Worm (Caenorhabditis elegans): ENCODE measurements around the gene rga-8.

Gene rga-8

DNA sequence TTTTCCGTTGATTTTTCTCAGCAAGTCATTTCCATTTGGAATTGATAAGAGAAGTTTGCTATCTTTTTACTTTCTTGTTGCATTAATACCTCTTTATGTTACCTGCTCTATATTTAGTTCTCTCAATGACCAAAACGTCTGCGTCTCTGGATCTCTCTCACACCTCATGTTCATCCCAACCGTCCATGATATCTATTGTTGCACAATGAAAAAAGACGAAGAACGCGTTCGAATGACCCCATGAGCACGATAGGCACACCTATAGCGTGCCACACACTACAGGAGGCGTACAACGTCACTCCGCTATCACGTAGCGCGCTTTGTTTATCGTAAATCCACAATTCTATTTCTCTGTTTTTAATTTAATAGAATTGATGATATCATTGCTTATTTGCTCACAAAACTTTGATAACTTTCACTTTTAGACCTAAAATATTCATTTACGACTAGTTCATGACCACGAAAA is 371 bp downstream of the rga-8 start, which contains the start of gene Y34B4A.2:
Gene Y34B4A.2 (plus strand): TSS at position 328 of the 466 bp plus-strand sequence.
- no peak for TF ChIP-seq lir-3 (tag; optimal IDR thresholded peaks at IDR 0.05; ENCODE audit: poor library complexity)
- TF ChIP-seq ceh-88 (GFP tag; IDR thresholded peaks at IDR 0.05), result no peak
- TF ChIP-seq unc-86 (tag; optimal IDR thresholded peaks at IDR 0.05), result no peak
- TF ChIP-seq nhr-76 (tag; optimal IDR thresholded peaks at IDR 0.05), result no peak
- no peak for TF ChIP-seq lin-13 (GFP tag; optimal IDR thresholded peaks at IDR 0.05)
- TF ChIP-seq lsy-2 (tag; optimal IDR thresholded peaks at IDR 0.05), result peak in 1 of 2 experiments; percentile 36
- no peak for TF ChIP-seq mdl-1 (tag; optimal IDR thresholded peaks at IDR 0.05)
- no peak for TF ChIP-seq sptf-1 (tag; optimal IDR thresholded peaks at IDR 0.05)
- TF ChIP-seq egl-13 (tag; optimal IDR thresholded peaks at IDR 0.05), result no peak
- TF ChIP-seq sox-4 (tag; optimal IDR thresholded peaks at IDR 0.05), result no peak
- peak; percentile 25 for TF ChIP-seq rnt-1 (tag; optimal IDR thresholded peaks at IDR 0.05)
- no peak for TF ChIP-seq grh-1 (GFP tag; IDR thresholded peaks at IDR 0.05)
- peak; percentile 26 for TF ChIP-seq jun-1 (tag; optimal IDR thresholded peaks at IDR 0.05)
- TF ChIP-seq mef-2 (tag; optimal IDR thresholded peaks at IDR 0.05), result no peak
- peak in 2 of 3 experiments; percentile 5 to 33 for TF ChIP-seq dpl-1 (GFP tag; optimal IDR thresholded peaks at IDR 0.05)
- no peak for TF ChIP-seq ztf-11 (tag; optimal IDR thresholded peaks at IDR 0.05)
- TF ChIP-seq hlh-4 (tag; optimal IDR thresholded peaks at IDR 0.05), result no peak
- TF ChIP-seq unc-62 (GFP tag; optimal IDR thresholded peaks at IDR 0.05), result no peak
- TF ChIP-seq nhr-85 (tag), result no peak
- TF ChIP-seq lin-39 (tag; optimal IDR thresholded peaks at IDR 0.05), result no peak
- no peak for TF ChIP-seq hpl-2 (GFP tag; optimal IDR thresholded peaks at IDR 0.05)
- TF ChIP-seq C16A3.4 (tag; optimal IDR thresholded peaks at IDR 0.05), result no peak
- TF ChIP-seq ceh-63 (GFP tag; optimal IDR thresholded peaks at IDR 0.05), result no peak
- TF ChIP-seq ces-1 (GFP tag; optimal IDR thresholded peaks at IDR 0.05), result no peak
- TF ChIP-seq Y116A8C.19 (tag; optimal IDR thresholded peaks at IDR 0.05; ENCODE audit: borderline replicate concordance), result no peak
- no peak for TF ChIP-seq skn-1 (tag; optimal IDR thresholded peaks at IDR 0.05)
- TF ChIP-seq irx-1 (tag; optimal IDR thresholded peaks at IDR 0.05), result peak; percentile 33
- TF ChIP-seq alr-1 (tag; optimal IDR thresholded peaks at IDR 0.05; ENCODE audit: borderline replicate concordance), result no peak
- no peak for TF ChIP-seq C04F5.9 (tag; optimal IDR thresholded peaks at IDR 0.05)
- no peak for TF ChIP-seq aha-1 (tag; optimal IDR thresholded peaks at IDR 0.05)
- TF ChIP-seq aly-2 (tag; optimal IDR thresholded peaks at IDR 0.05), result no peak
- peak; percentile 39 for TF ChIP-seq lin-14 (GFP tag; optimal IDR thresholded peaks at IDR 0.05)
- no peak for TF ChIP-seq nhr-19 (GFP tag; conservative IDR thresholded peaks at IDR 0.05)
- no peak for TF ChIP-seq efl-3 (GFP tag; optimal IDR thresholded peaks at IDR 0.05)
- no peak for TF ChIP-seq fos-1 (tag; optimal IDR thresholded peaks at IDR 0.05)
- TF ChIP-seq pax-3 (tag; optimal IDR thresholded peaks at IDR 0.05), result no peak
- no peak for TF ChIP-seq F16B12.6 (tag; optimal IDR thresholded peaks at IDR 0.05)
- no peak for TF ChIP-seq fkh-10 (GFP tag; optimal IDR thresholded peaks at IDR 0.05)
- TF ChIP-seq nhr-237 (tag; optimal IDR thresholded peaks at IDR 0.05), result no peak
- TF ChIP-seq tlp-1 (tag; optimal IDR thresholded peaks at IDR 0.05), result no peak
- TF ChIP-seq snu-23 (GFP tag; optimal IDR thresholded peaks at IDR 0.05), result peak; percentile 47
- TF ChIP-seq blmp-1 (tag; optimal IDR thresholded peaks at IDR 0.05), result peak; percentile 5
- TF ChIP-seq nhr-71 (tag; optimal IDR thresholded peaks at IDR 0.05), result no peak
- TF ChIP-seq ceh-90 (tag; optimal IDR thresholded peaks at IDR 0.05), result no peak
- no peak for TF ChIP-seq hlh-17 (GFP tag; optimal IDR thresholded peaks at IDR 0.05; ENCODE audit: borderline replicate concordance)
- TF ChIP-seq unc-98 (GFP tag; IDR thresholded peaks at IDR 0.05), result no peak
- no peak for TF ChIP-seq mab-9 (GFP tag; IDR thresholded peaks at IDR 0.05)
- TF ChIP-seq ets-5 (GFP tag; IDR thresholded peaks at IDR 0.05), result no peak
- no peak for TF ChIP-seq fkh-8 (tag; optimal IDR thresholded peaks at IDR 0.05)
- TF ChIP-seq lin-35 (GFP tag; optimal IDR thresholded peaks at IDR 0.05), result peak; percentile 16 to 50
- TF ChIP-seq nhr-47 (tag; optimal IDR thresholded peaks at IDR 0.05), result peak; percentile 50
- peak; percentile 25 for TF ChIP-seq tbx-2 (tag; optimal IDR thresholded peaks at IDR 0.05)
- TF ChIP-seq nhr-84 (tag; optimal IDR thresholded peaks at IDR 0.05), result no peak
- TF ChIP-seq xbp-1 (tag; optimal IDR thresholded peaks at IDR 0.05), result peak; percentile 33
